Fruit fly (Drosophila melanogaster): ENCODE measurements around the gene FoxP.
"Not testable (repeated sequence)": the region's sequence is repeated elsewhere in the genome, so short reads cannot be mapped to it uniquely, and the experiment has no call there.

dm6 chr3R:9685376-9685775 lies 45.3 kb downstream of the FoxP start, which contains the start of the genes eca and CG18542:
- TF ChIP-seq cic (GFP tag; optimal IDR thresholded peaks at IDR 0.05); pad (GFP tag; optimal IDR thresholded peaks at IDR 0.05); Mnt (GFP tag; optimal IDR thresholded peaks at IDR 0.05); cnc (optimal IDR thresholded peaks at IDR 0.05); kay (GFP tag; ENCODE audit: borderline replicate concordance); CG33017 (tag; optimal IDR thresholded peaks at IDR 0.05); CG12768 (GFP tag; optimal IDR thresholded peaks at IDR 0.05): not testable (repeated sequence)
